Worm (Caenorhabditis elegans) whole organism, L4 larva: ENCODE data around the gene aqp-8.

Experiments used
- Y75B8A.6 ChIP-seq: fragments of 200-800 bp; sonication (Bioruptor generic); IDR thresholded peaks from 2 replicates; pipeline ENCODE4 v1.3.6; 2022; ENCODE audit warnings: missing genetic modification reagents, missing genetic modification characterization, missing compliant biosample characterization
- ZK337.2 ChIP-seq: fragments of 200-800 bp; sonication (Bioruptor generic); IDR thresholded peaks from 2 replicates; pipeline ENCODE4 v1.3.6; 2022; ENCODE audit warnings: missing genetic modification reagents, missing genetic modification characterization, missing compliant biosample characterization
- ces-1 ChIP-seq: fragments of 150-350 bp; sonication (generic microtip); optimal IDR thresholded peaks from 4 replicates; lab custom pipeline; 2014; ENCODE audit warnings: missing biosample characterization, missing genetic modification reagents, missing genetic modification characterization
- cey-2 ChIP-seq: sonication (generic microtip); optimal IDR thresholded peaks from 3 replicates; lab custom pipeline; 2017; ENCODE audit warnings: missing genetic modification characterization, mild to moderate bottlenecking, missing compliant biosample characterization, antibody characterized with exemption, borderline replicate concordance; ENCODE audit not compliant: insufficient read depth
- ctbp-1 ChIP-seq: fragments of 200-800 bp; sonication (Bioruptor generic); IDR thresholded peaks from 2 replicates; pipeline ENCODE4 v1.3.6; 2022; ENCODE audit warnings: missing genetic modification reagents, missing genetic modification characterization, missing compliant biosample characterization
- dmd-6 ChIP-seq: fragments of 200-800 bp; sonication (Bioruptor generic); IDR thresholded peaks from 2 replicates; pipeline ENCODE4 v1.3.6; 2022; ENCODE audit warnings: missing genetic modification reagents, missing genetic modification characterization, missing compliant biosample characterization
- dmd-9 ChIP-seq: fragments of 200-800 bp; sonication (Bioruptor generic); IDR thresholded peaks from 2 replicates; pipeline ENCODE4 v1.3.6; 2022; ENCODE audit warnings: missing genetic modification reagents, missing genetic modification characterization, missing compliant biosample characterization
- dpl-1 ChIP-seq: fragments of 150-350 bp; optimal IDR thresholded peaks from 2 replicates; lab custom pipeline; 2014; ENCODE audit warnings: missing biosample characterization, missing genetic modification reagents, missing genetic modification characterization
- hlh-30 ChIP-seq: sonication (generic microtip); optimal IDR thresholded peaks from 2 replicates; lab custom pipeline; 2017; ENCODE audit warnings: antibody characterized with exemption, mild to moderate bottlenecking, missing genetic modification characterization, missing compliant biosample characterization; ENCODE audit not compliant: insufficient read depth
- lin-13 ChIP-seq: fragments of 150-350 bp; optimal IDR thresholded peaks from 2 replicates; lab custom pipeline; 2014; ENCODE audit warnings: missing biosample characterization, missing genetic modification reagents, missing genetic modification characterization
- lir-3 ChIP-seq: sonication (generic microtip); optimal IDR thresholded peaks from 2 replicates; lab custom pipeline; 2016; ENCODE audit warnings: mild to moderate bottlenecking, missing genetic modification characterization, missing compliant biosample characterization
- madf-9 ChIP-seq: fragments of 200-800 bp; sonication (Bioruptor generic); conservative IDR thresholded peaks from 2 replicates; pipeline ENCODE4 v1.3.6; 2022; ENCODE audit warnings: missing genetic modification reagents, missing genetic modification characterization, missing compliant biosample characterization
- mxl-2 ChIP-seq: fragments of 200-800 bp; sonication (Bioruptor generic); conservative IDR thresholded peaks from 2 replicates; pipeline ENCODE4 v1.3.6; 2022; ENCODE audit warnings: missing genetic modification reagents, missing genetic modification characterization, missing compliant biosample characterization
- nhr-10 ChIP-seq: fragments of 150-350 bp; optimal IDR thresholded peaks from 2 replicates; lab custom pipeline; 2014; ENCODE audit warnings: missing biosample characterization, missing genetic modification characterization
- nhr-237 ChIP-seq: sonication (generic microtip); optimal IDR thresholded peaks from 2 replicates; lab custom pipeline; 2017; ENCODE audit warnings: missing biosample characterization, missing genetic modification characterization
- nhr-48 ChIP-seq: sonication (generic microtip); optimal IDR thresholded peaks from 2 replicates; lab custom pipeline; 2016; ENCODE audit warnings: mild to moderate bottlenecking, missing genetic modification characterization, missing compliant biosample characterization
- snpc-1.2 ChIP-seq: fragments of 200-800 bp; sonication (Bioruptor generic); IDR thresholded peaks from 2 replicates; pipeline ENCODE4 v1.3.6; 2022; ENCODE audit warnings: missing genetic modification reagents, missing genetic modification characterization, missing compliant biosample characterization
- spr-3 ChIP-seq: fragments of 200-800 bp; sonication (Bioruptor generic); optimal IDR thresholded peaks from 2 replicates; lab custom pipeline; 2018; ENCODE audit warnings: mild to moderate bottlenecking, missing genetic modification characterization, missing compliant biosample characterization
- unc-130 ChIP-seq: sonication (generic microtip); optimal IDR thresholded peaks from 2 replicates; lab custom pipeline; 2016; ENCODE audit warnings: missing genetic modification reagents, missing genetic modification characterization, missing compliant biosample characterization
- vab-7 ChIP-seq: fragments of 200-800 bp; sonication (Bioruptor generic); IDR thresholded peaks from 2 replicates; pipeline ENCODE4 v1.3.6; 2022; ENCODE audit warnings: missing genetic modification reagents, missing genetic modification characterization, missing compliant biosample characterization
- ztf-11 ChIP-seq: fragments of 150-350 bp; optimal IDR thresholded peaks from 2 replicates; lab custom pipeline; 2014; ENCODE audit warnings: missing biosample characterization, missing genetic modification characterization

aqp-8 gene

ce11 chrX:4654057-4654456, 50.7 kb downstream of the aqp-8 start, which contains the start of gene ceh-1:
Gene ceh-1, minus strand, starts transcription at chrX:4654157.
- TF ChIP-seq unc-130 (GFP tag; lab: Kevin White, UChicago) (no peak), ctbp-1 (no peak), nhr-10 (tag; lab: Kevin White, UChicago) (no peak), ztf-11 (tag; lab: Kevin White, UChicago) (no peak), nhr-237 (tag; lab: Kevin White, UChicago) (no peak), snpc-1.2 (no peak), madf-9 (no peak), lin-13 (GFP tag; lab: Kevin White, UChicago) (no peak), mxl-2 (GFP tag; lab: Robert Waterston, UW) (no peak), cey-2 (tag; lab: Kevin White, UChicago) (no peak), Y75B8A.6 (GFP tag; lab: Robert Waterston, UW) (no peak), dpl-1 (GFP tag; lab: Kevin White, UChicago) (no peak), nhr-48 (tag; lab: Kevin White, UChicago) (no peak), hlh-30 (tag; lab: Kevin White, UChicago) (no peak), vab-7 (GFP tag; lab: Robert Waterston, UW) (no peak), lir-3 (tag; lab: Kevin White, UChicago) (no peak), ces-1 (GFP tag; lab: Kevin White, UChicago) (no peak), ZK337.2 (GFP tag; lab: Robert Waterston, UW) (no peak)
- TF ChIP-seq, all 104 proteins: peak for 0

- TF ChIP-seq dmd-6 (GFP tag; lab: Robert Waterston, UW) = no peak
- TF ChIP-seq dmd-9 = no peak
- TF ChIP-seq spr-3 (GFP tag; lab: Kevin White, UChicago) = no peak
Measured at ce11 chrX:4652950-4653349, 51.8 kb downstream of the aqp-8 start.
